Worm (Caenorhabditis elegans) whole organism, late embryonic: ENCODE measurements around the gene C02E7.6.

Source experiments
- ama-1 ChIP-seq: fragments of 150-350 bp; optimal IDR thresholded peaks from 2 replicates; lab custom pipeline; 2014
- ceh-22 ChIP-seq: sonication (generic microtip); optimal IDR thresholded peaks from 2 replicates; lab custom pipeline; 2017; ENCODE audit warnings: missing biosample characterization, missing genetic modification characterization
- ceh-9 ChIP-seq: sonication (generic microtip); optimal IDR thresholded peaks from 2 replicates; lab custom pipeline; 2016; ENCODE audit warnings: mild to moderate bottlenecking, missing genetic modification characterization, inconsistent platforms, missing compliant biosample characterization
- fax-1 ChIP-seq: sonication (generic microtip); optimal IDR thresholded peaks from 2 replicates; lab custom pipeline; 2016; ENCODE audit warnings: missing genotype, missing genetic modification characterization, missing compliant biosample characterization
- lin-11 ChIP-seq: fragments of 200-800 bp; sonication (Bioruptor generic); optimal IDR thresholded peaks from 2 replicates; lab custom pipeline; 2018; ENCODE audit warnings: mild to moderate bottlenecking, missing genetic modification characterization, missing compliant biosample characterization
- nfya-1 ChIP-seq: sonication (generic microtip); optimal IDR thresholded peaks from 2 replicates; lab custom pipeline; 2017; ENCODE audit warnings: missing genetic modification characterization, mild to moderate bottlenecking, missing compliant biosample characterization, antibody characterized with exemption, moderate library complexity
- nhr-232 ChIP-seq: sonication (generic microtip); optimal IDR thresholded peaks from 2 replicates; lab custom pipeline; 2016; ENCODE audit warnings: missing genetic modification characterization, missing compliant biosample characterization
- pha-4 ChIP-seq: fragments of 150-350 bp; optimal IDR thresholded peaks from 2 replicates; lab custom pipeline; 2018; ENCODE audit warnings: missing biosample characterization, missing genetic modification reagents, missing genetic modification characterization
- pqm-1 ChIP-seq: sonication (generic microtip); optimal IDR thresholded peaks from 2 replicates; lab custom pipeline; 2016; ENCODE audit warnings: missing genetic modification characterization, missing compliant biosample characterization
- pros-1 ChIP-seq: fragments of 150-350 bp; optimal IDR thresholded peaks from 2 replicates; lab custom pipeline; 2014; ENCODE audit warnings: missing biosample characterization, missing genetic modification reagents, missing genetic modification characterization
- sox-4 ChIP-seq: sonication (generic microtip); optimal IDR thresholded peaks from 2 replicates; lab custom pipeline; 2017; ENCODE audit warnings: mild to moderate bottlenecking, missing genetic modification characterization, inconsistent platforms, missing compliant biosample characterization
- unc-86 ChIP-seq: sonication (generic microtip); optimal IDR thresholded peaks from 2 replicates; lab custom pipeline; 2016; ENCODE audit warnings: missing genetic modification characterization, missing compliant biosample characterization

ce11 chrV:4912313-4912712, 6.7 kb upstream of the C02E7.6 start, which contains the start of gene H23N18.5:
- TF ChIP-seq sox-4 = no peak
- no peak for TF ChIP-seq ceh-9 (tag; lab: Kevin White, UChicago)
- no peak for TF ChIP-seq fax-1 (tag; lab: Kevin White, UChicago)
- no peak for TF ChIP-seq ama-1
- TF ChIP-seq nhr-232 (tag; lab: Kevin White, UChicago) = no peak
- TF ChIP-seq pha-4 (tag; lab: Kevin White, UChicago) = no peak
- no peak for TF ChIP-seq pros-1 (tag; lab: Kevin White, UChicago)
- TF ChIP-seq nfya-1 = no peak
- no peak for TF ChIP-seq unc-86 (tag; lab: Kevin White, UChicago)
- TF ChIP-seq lin-11 (tag; lab: Kevin White, UChicago) = no peak
- no peak for TF ChIP-seq pqm-1
- TF ChIP-seq ceh-22 (tag; lab: Kevin White, UChicago) = no peak
